Fruit fly (Drosophila melanogaster): ENCODE results near the gene Acyp.

Gene Acyp

dm6 chr2L:13877934-13878580 is 33.8 kb upstream of the Acyp start:
- TF ChIP-seq jim (GFP tag; optimal IDR thresholded peaks at IDR 0.05), result no peak
- peak; percentile 59 for TF ChIP-seq Vsx2 (GFP tag; optimal IDR thresholded peaks at IDR 0.05; ENCODE audit: partially characterized antibody)
- TF ChIP-seq brk (GFP tag; optimal IDR thresholded peaks at IDR 0.05), result peak; percentile 55
- no peak for TF ChIP-seq CG9705 (GFP tag; optimal IDR thresholded peaks at IDR 0.05)
- TF ChIP-seq sage (GFP tag; optimal IDR thresholded peaks at IDR 0.05), result peak; percentile 21

dm6 chr2L:13878801-13879200 is 33.1 kb upstream of the Acyp start:
- TF ChIP-seq rgr (GFP tag; optimal IDR thresholded peaks at IDR 0.05) (peak; percentile 3), psq (GFP tag; optimal IDR thresholded peaks at IDR 0.05) (no peak), Vsx2 (GFP tag; optimal IDR thresholded peaks at IDR 0.05; ENCODE audit: partially characterized antibody) (no peak), Hnf4 (GFP tag; optimal IDR thresholded peaks at IDR 0.05) (no peak), h (GFP tag; optimal IDR thresholded peaks at IDR 0.05) (peak; percentile 62), fru (GFP tag; optimal IDR thresholded peaks at IDR 0.05) (no peak), Myc (optimal IDR thresholded peaks at IDR 0.05) (no peak), Jra (GFP tag; optimal IDR thresholded peaks at IDR 0.05) (no peak), woc (GFP tag; optimal IDR thresholded peaks at IDR 0.05) (no peak), sv (GFP tag; optimal IDR thresholded peaks at IDR 0.05) (no peak), pan (optimal IDR thresholded peaks at IDR 0.05) (no peak), dmrt93B (GFP tag; optimal IDR thresholded peaks at IDR 0.05) (no peak), sage (GFP tag; optimal IDR thresholded peaks at IDR 0.05) (no peak), GATAd (GFP tag; optimal IDR thresholded peaks at IDR 0.05) (no peak), OdsH (GFP tag; optimal IDR thresholded peaks at IDR 0.05) (no peak), foxo (GFP tag; optimal IDR thresholded peaks at IDR 0.05) (no peak), Hr78 (GFP tag; optimal IDR thresholded peaks at IDR 0.05) (no peak), Abd-B (GFP tag; optimal IDR thresholded peaks at IDR 0.05) (no peak), lola (GFP tag; optimal IDR thresholded peaks at IDR 0.05) (no peak), N (GFP tag; optimal IDR thresholded peaks at IDR 0.05) (no peak), dl (GFP tag; optimal IDR thresholded peaks at IDR 0.05; ENCODE audit: insufficient read depth in 1 of 2, partially characterized antibody in 2 of 2) (no peak), Rel (GFP tag; optimal IDR thresholded peaks at IDR 0.05) (no peak), Rel (tag; optimal IDR thresholded peaks at IDR 0.05) (peak; percentile 19), Mio (GFP tag; optimal IDR thresholded peaks at IDR 0.05) (no peak), jim (GFP tag; optimal IDR thresholded peaks at IDR 0.05) (no peak), dsf (GFP tag; optimal IDR thresholded peaks at IDR 0.05; ENCODE audit: borderline replicate concordance) (no peak), Dif (GFP tag; optimal IDR thresholded peaks at IDR 0.05; ENCODE audit: partially characterized antibody) (peak; percentile 34), br (GFP tag; optimal IDR thresholded peaks at IDR 0.05) (peak; percentile 14), Hr83 (GFP tag; optimal IDR thresholded peaks at IDR 0.05; ENCODE audit: poor library complexity, severe bottlenecking) (peak; percentile 80), usp (GFP tag; optimal IDR thresholded peaks at IDR 0.05) (no peak), HLH106 (tag; optimal IDR thresholded peaks at IDR 0.05) (no peak), CrebA (GFP tag; optimal IDR thresholded peaks at IDR 0.05; ENCODE audit: borderline replicate concordance) (no peak), Sp1 (GFP tag; optimal IDR thresholded peaks at IDR 0.05) (no peak), brk (GFP tag; optimal IDR thresholded peaks at IDR 0.05) (no peak), Dfd (GFP tag; optimal IDR thresholded peaks at IDR 0.05) (no peak), CG32264 (GFP tag; optimal IDR thresholded peaks at IDR 0.05) (no peak), ey (GFP tag; optimal IDR thresholded peaks at IDR 0.05) (no peak), tai (GFP tag; optimal IDR thresholded peaks at IDR 0.05) (peak; percentile 22), CG9705 (GFP tag; optimal IDR thresholded peaks at IDR 0.05) (no peak)

dm6 chr2L:13881387-13881902 is 30.4 kb upstream of the Acyp start:
- TF ChIP-seq Rel (GFP tag; optimal IDR thresholded peaks at IDR 0.05) (no peak), Rel (tag; optimal IDR thresholded peaks at IDR 0.05) (peak; percentile 34), Abd-B (GFP tag; optimal IDR thresholded peaks at IDR 0.05) (no peak)

All from whole organism, wandering third instar larva.